Fruit fly (Drosophila melanogaster) whole organism: ENCODE data around the gene CG31106.

Experiments
- Dll ChIP-seq: fragments of >200 bp; optimal IDR thresholded peaks from 2 replicates; lab custom pipeline; 2017
- EcR ChIP-seq, 2 experiments: fragments of >200 bp; optimal IDR thresholded peaks; 2 replicates each; lab custom pipeline; 2017; ENCODE audit warnings: missing biosample characterization in 2 of 2, missing genetic modification characterization in 2 of 2, missing genetic modification reagents in 2 of 2
- pan ChIP-seq: fragments of >200 bp; optimal IDR thresholded peaks from 2 replicates; lab custom pipeline; 2017
- psq ChIP-seq: fragments of >200 bp; optimal IDR thresholded peaks from 2 replicates; lab custom pipeline; 2017
- usp ChIP-seq: fragments of >200 bp; optimal IDR thresholded peaks from 2 replicates; lab custom pipeline; 2017; ENCODE audit warnings: missing biosample characterization, missing genetic modification characterization, mixed read lengths

- TF ChIP-seq EcR (GFP tag; optimal IDR thresholded peaks at IDR 0.05; lab: Kevin White, UChicago) (no peak), pan (no peak), usp (GFP tag; lab: Kevin White, UChicago) (no peak), Dll (no peak), psq (lab: Kevin White, UChicago) (no peak)
Measured at dm6 chr3R:25188990-25189389, 27.1 kb upstream of the CG31106 start.
